Fruit fly (Drosophila melanogaster): Measurements from ENCODE around the gene rod.

Gene rod

DNA sequence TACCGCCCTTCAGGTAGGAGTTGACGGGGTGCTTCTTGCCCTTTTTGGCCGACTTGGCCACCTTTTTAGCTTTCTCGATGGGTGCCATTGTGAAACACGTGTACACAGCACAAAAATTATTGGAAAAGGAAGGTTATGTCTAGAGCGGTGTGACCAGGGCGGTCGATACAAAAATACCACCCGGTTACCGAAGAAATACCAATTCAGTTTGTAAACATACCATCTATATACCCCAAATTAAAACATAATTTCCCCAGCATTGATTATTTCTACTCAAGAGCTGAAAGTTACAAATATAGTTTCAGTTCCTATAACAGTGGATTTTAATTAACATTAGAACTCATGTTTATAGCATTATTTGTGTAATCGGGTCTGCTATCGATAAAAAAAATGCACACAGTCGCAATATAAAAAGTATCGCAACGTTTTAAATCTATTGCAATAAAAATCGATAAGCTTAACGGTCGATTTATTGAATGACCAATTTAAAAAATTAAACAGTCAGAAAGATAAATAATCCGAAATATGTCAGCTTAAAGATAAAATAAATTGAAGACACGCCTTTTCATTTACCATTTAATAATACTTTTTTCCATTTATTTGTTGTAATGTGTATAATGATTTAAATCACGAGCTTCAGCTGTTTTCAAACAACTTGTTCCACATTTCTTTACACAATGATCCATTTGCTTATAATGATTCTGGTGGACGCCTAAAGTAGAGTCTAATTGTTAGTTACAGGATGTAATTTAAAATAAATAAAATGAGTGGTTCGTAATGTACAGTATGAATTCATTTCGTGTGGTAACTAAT lies 15.5 kb downstream of the rod start, which contains the start of gene RpL6 (continued):
- TF ChIP-seq danr (GFP tag; IDR thresholded peaks at IDR 0.05) = no peak
- TF ChIP-seq CG12942 (GFP tag; optimal IDR thresholded peaks at IDR 0.05) = no peak
- no peak for TF ChIP-seq CG18764 (GFP tag; optimal IDR thresholded peaks at IDR 0.05)
- peak; percentile 87 for TF ChIP-seq Dll (GFP tag; IDR thresholded peaks at IDR 0.05; ENCODE audit: partially characterized antibody)
- no peak for TF ChIP-seq run (tag; optimal IDR thresholded peaks at IDR 0.05)
- TF ChIP-seq nau (GFP tag; optimal IDR thresholded peaks at IDR 0.05) = no peak
- TF ChIP-seq Dip3 (GFP tag; optimal IDR thresholded peaks at IDR 0.05) = no peak
- TF ChIP-seq lilli (GFP tag; optimal IDR thresholded peaks at IDR 0.05) = peak; percentile 40
- peak; percentile 73 for TF ChIP-seq vnd (GFP tag; IDR thresholded peaks at IDR 0.05; ENCODE audit: partially characterized antibody)
- TF ChIP-seq oc (tag; optimal IDR thresholded peaks at IDR 0.05) = no peak
- TF ChIP-seq CG18599 (GFP tag; optimal IDR thresholded peaks at IDR 0.05) = peak; percentile 38
- peak; percentile 0 for TF ChIP-seq CG7928 (GFP tag; optimal IDR thresholded peaks at IDR 0.05)
- no peak for TF ChIP-seq CG15073 (GFP tag; optimal IDR thresholded peaks at IDR 0.05)
- no peak for TF ChIP-seq CG11696 (GFP tag; IDR thresholded peaks at IDR 0.05)
- peak; percentile 10 for TF ChIP-seq her (GFP tag; optimal IDR thresholded peaks at IDR 0.05)
- TF ChIP-seq CG4328 (GFP tag; optimal IDR thresholded peaks at IDR 0.05) = peak; percentile 12
- no peak for TF ChIP-seq Bdp1 (GFP tag; optimal IDR thresholded peaks at IDR 0.05)
- no peak for TF ChIP-seq Sox100B (GFP tag; optimal IDR thresholded peaks at IDR 0.05)
- no peak for TF ChIP-seq Usf (GFP tag; optimal IDR thresholded peaks at IDR 0.05)
- no peak for TF ChIP-seq gce (GFP tag; IDR thresholded peaks at IDR 0.05)
- no peak for TF ChIP-seq CG18619 (GFP tag; optimal IDR thresholded peaks at IDR 0.05)
- no peak for TF ChIP-seq sens-2 (GFP tag; IDR thresholded peaks at IDR 0.05)
- no peak for TF ChIP-seq h (optimal IDR thresholded peaks at IDR 0.05)
- no peak for TF ChIP-seq CG1602 (GFP tag; optimal IDR thresholded peaks at IDR 0.05)
- TF ChIP-seq CG12104 (GFP tag; optimal IDR thresholded peaks at IDR 0.05) = no peak
- peak; percentile 15 for TF ChIP-seq Camta (GFP tag; optimal IDR thresholded peaks at IDR 0.05)
- no peak for TF ChIP-seq sr (GFP tag; IDR thresholded peaks at IDR 0.05)
- TF ChIP-seq vvl (GFP tag; IDR thresholded peaks at IDR 0.05) = 0 out of 2 replicates have a peak, but pooled peaks have one; percentile 7
- no peak for TF ChIP-seq crc (GFP tag; optimal IDR thresholded peaks at IDR 0.05)
- TF ChIP-seq nerfin-2 (GFP tag; IDR thresholded peaks at IDR 0.05; ENCODE audit: partially characterized antibody) = peak; percentile 81
- no peak for TF ChIP-seq grau (tag; optimal IDR thresholded peaks at IDR 0.05)
- no peak for TF ChIP-seq TFAM (GFP tag; optimal IDR thresholded peaks at IDR 0.05)
- no peak for TF ChIP-seq emc (GFP tag; optimal IDR thresholded peaks at IDR 0.05)
- no peak for TF ChIP-seq CG10462 (GFP tag; optimal IDR thresholded peaks at IDR 0.05)
- TF ChIP-seq ken (GFP tag; IDR thresholded peaks at IDR 0.05) = 0 out of 3 replicates have a peak, but pooled peaks have one; percentile 37
- TF ChIP-seq seq (GFP tag; IDR thresholded peaks at IDR 0.05) = no peak
- TF ChIP-seq CG9817 (tag; optimal IDR thresholded peaks at IDR 0.05) = no peak
- no peak for TF ChIP-seq CG17912 (GFP tag; optimal IDR thresholded peaks at IDR 0.05)
- TF ChIP-seq Opbp (GFP tag; IDR thresholded peaks at IDR 0.05; ENCODE audit: partially characterized antibody) = peak; percentile 63; the same call in 1 of the 3 replicates
- no peak for TF ChIP-seq CG14965 (GFP tag; optimal IDR thresholded peaks at IDR 0.05; ENCODE audit: borderline replicate concordance)
- TF ChIP-seq Hr51 (GFP tag; optimal IDR thresholded peaks at IDR 0.05) = no peak
- TF ChIP-seq CG10274 (GFP tag; optimal IDR thresholded peaks at IDR 0.05) = no peak
- TF ChIP-seq dimm (GFP tag; IDR thresholded peaks at IDR 0.05) = no peak
- no peak for TF ChIP-seq CkIIα-i1 (GFP tag; IDR thresholded peaks at IDR 0.05)
- TF ChIP-seq hth (optimal IDR thresholded peaks at IDR 0.05) = no peak
- no peak for TF ChIP-seq ranshi (GFP tag; IDR thresholded peaks at IDR 0.05)
- no peak for TF ChIP-seq CG4404 (GFP tag; IDR thresholded peaks at IDR 0.05)
- no peak for TF ChIP-seq klu (GFP tag; IDR thresholded peaks at IDR 0.05)
- TF ChIP-seq bigmax (GFP tag; optimal IDR thresholded peaks at IDR 0.05) = peak; percentile 97
- TF ChIP-seq Poxn (GFP tag; IDR thresholded peaks at IDR 0.05) = no peak
- no peak for TF ChIP-seq Optix (GFP tag; IDR thresholded peaks at IDR 0.05)

Data from whole organism, embryonic.